Worm (Caenorhabditis elegans) whole organism, young adult: ENCODE measurements around the gene W03C9.5.

ENCODE experiments used
- B0019.2 ChIP-seq: fragments of 200-800 bp; sonication (Bioruptor generic); conservative IDR thresholded peaks from 2 replicates; pipeline ENCODE4 v1.3.6; 2022; ENCODE audit warnings: missing genetic modification reagents, missing genetic modification characterization, missing compliant biosample characterization
- Y53F4B.3 ChIP-seq: fragments of 200-800 bp; sonication (Bioruptor generic); IDR thresholded peaks from 2 replicates; pipeline ENCODE4 v1.3.6; 2022; ENCODE audit warnings: missing genetic modification reagents, missing genetic modification characterization, missing compliant biosample characterization
- Y53G8AR.9 ChIP-seq: fragments of 200-800 bp; sonication (Bioruptor generic); conservative IDR thresholded peaks from 2 replicates; pipeline ENCODE4 v1.3.6; 2022; ENCODE audit warnings: missing genetic modification reagents, missing genetic modification characterization, missing compliant biosample characterization
- ama-1 ChIP-seq, 3 experiments: fragments of 150-350 bp in 1 of 3; sonication (generic microtip) in 2 of 3; optimal IDR thresholded peaks; 2 replicates each; lab custom pipeline; 2014 to 2018; ENCODE audit warnings: missing biosample characterization in 2 of 3, missing genetic modification characterization in 2 of 3, missing genetic modification reagents in 2 of 3
- hlh-26 ChIP-seq: fragments of 200-800 bp; sonication (Bioruptor generic); conservative IDR thresholded peaks from 2 replicates; pipeline ENCODE4 v1.3.6; 2022; ENCODE audit warnings: missing genetic modification reagents, missing genetic modification characterization, missing compliant biosample characterization
- lin-40 ChIP-seq: sonication (generic microtip); optimal IDR thresholded peaks from 2 replicates; lab custom pipeline; 2016; ENCODE audit warnings: missing genetic modification characterization, mild to moderate bottlenecking, missing compliant biosample characterization, missing genotype, missing genetic modification reagents
- madf-6 ChIP-seq: fragments of 200-800 bp; sonication (Bioruptor generic); IDR thresholded peaks from 2 replicates; pipeline ENCODE4 v1.3.6; 2022; ENCODE audit warnings: missing genetic modification reagents, missing genetic modification characterization, missing compliant biosample characterization
- nfya-2 ChIP-seq: fragments of 200-800 bp; sonication (Bioruptor generic); IDR thresholded peaks from 2 replicates; pipeline ENCODE4 v1.3.6; 2022; ENCODE audit warnings: missing genetic modification reagents, missing genetic modification characterization, missing compliant biosample characterization
- nhr-90 ChIP-seq: sonication (generic microtip); optimal IDR thresholded peaks from 2 replicates; lab custom pipeline; 2016; ENCODE audit warnings: missing genotype, mild to moderate bottlenecking, missing genetic modification characterization, missing compliant biosample characterization
- pha-4 ChIP-seq: fragments of 150-350 bp; sonication (generic microtip); optimal IDR thresholded peaks from 2 replicates; lab custom pipeline; 2014; ENCODE audit warnings: missing biosample characterization, missing genetic modification reagents, missing genetic modification characterization
- repo-1 ChIP-seq: sonication (generic microtip); optimal IDR thresholded peaks from 2 replicates; lab custom pipeline; 2017; ENCODE audit warnings: mild to moderate bottlenecking, missing genetic modification characterization, missing compliant biosample characterization
- tbx-9 ChIP-seq: sonication (generic microtip); optimal IDR thresholded peaks from 2 replicates; lab custom pipeline; 2016; ENCODE audit warnings: borderline replicate concordance, missing genetic modification characterization, inconsistent platforms, missing compliant biosample characterization

DNA sequence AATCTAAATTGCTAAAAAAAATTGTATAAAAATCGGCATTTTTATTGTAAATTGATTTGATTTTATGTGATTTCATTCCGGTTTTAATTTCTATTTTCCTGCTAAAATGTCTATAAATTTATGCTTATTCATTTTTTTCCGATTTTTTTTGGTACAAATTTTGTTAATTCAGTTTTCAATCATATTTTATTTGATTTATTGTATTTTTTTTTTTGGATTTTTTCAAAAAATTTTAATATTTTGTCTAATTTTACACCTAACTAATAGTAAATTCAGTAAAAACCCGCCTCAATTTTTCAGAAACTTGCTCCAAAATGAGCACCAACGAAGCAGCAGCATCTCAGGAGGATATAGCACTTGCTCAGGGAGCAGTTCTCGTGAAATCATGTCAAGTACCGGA lies 25.4 kb upstream of the W03C9.5 start, which contains the start of gene dhps-1:
- TF ChIP-seq Y53G8AR.9 (GFP tag; lab: Robert Waterston, UW) (no peak), B0019.2 (GFP tag; lab: Robert Waterston, UW) (no peak), ama-1 (optimal IDR thresholded peaks at IDR 0.05; lab: Kevin White, UChicago) (no peak), ama-1 (GFP tag; optimal IDR thresholded peaks at IDR 0.05; lab: Kevin White, UChicago) (no peak), repo-1 (tag; lab: Kevin White, UChicago) (no peak), madf-6 (no peak), lin-40 (tag; lab: Kevin White, UChicago) (no peak), hlh-26 (GFP tag; lab: Robert Waterston, UW) (no peak), pha-4 (no peak), nhr-90 (no peak), tbx-9 (tag; lab: Kevin White, UChicago) (no peak), Y53F4B.3 (no peak), nfya-2 (no peak)
